Worm (Caenorhabditis elegans) whole organism, early embryonic: ENCODE data around the gene phat-8.

Source experiments
- B0310.2 ChIP-seq: sonication (generic microtip); optimal IDR thresholded peaks from 2 replicates; lab custom pipeline; 2016; ENCODE audit warnings: mild to moderate bottlenecking, missing genetic modification characterization, missing compliant biosample characterization
- F13C5.2 ChIP-seq: sonication (generic microtip); optimal IDR thresholded peaks from 2 replicates; lab custom pipeline; 2017; ENCODE audit warnings: mild to moderate bottlenecking, missing genetic modification characterization, inconsistent platforms, missing compliant biosample characterization
- aly-1 ChIP-seq: sonication (generic microtip); optimal IDR thresholded peaks from 2 replicates; lab custom pipeline; 2016; ENCODE audit warnings: missing genetic modification characterization, missing compliant biosample characterization
- ama-1 ChIP-seq: fragments of 150-350 bp; optimal IDR thresholded peaks from 2 replicates; lab custom pipeline; 2014
- ceh-13 ChIP-seq: fragments of 200-800 bp; sonication (Bioruptor generic); optimal IDR thresholded peaks from 2 replicates; lab custom pipeline; 2018; ENCODE audit warnings: mild to moderate bottlenecking, missing genetic modification characterization, missing compliant biosample characterization
- ceh-36 ChIP-seq: sonication (generic microtip); optimal IDR thresholded peaks from 2 replicates; lab custom pipeline; 2016; ENCODE audit warnings: missing genetic modification characterization, inconsistent platforms, missing compliant biosample characterization
- ets-7 ChIP-seq: sonication (generic microtip); optimal IDR thresholded peaks from 2 replicates; lab custom pipeline; 2016; ENCODE audit warnings: missing genotype, missing genetic modification characterization, missing compliant biosample characterization
- flt-1 ChIP-seq: fragments of 200-800 bp; sonication (Bioruptor generic); IDR thresholded peaks from 2 replicates; pipeline ENCODE4 v1.3.6; 2022; ENCODE audit warnings: missing genetic modification characterization, missing compliant biosample characterization
- hmg-4 ChIP-seq: fragments of 200-800 bp; sonication (Bioruptor generic); optimal IDR thresholded peaks from 2 replicates; lab custom pipeline; 2018; ENCODE audit warnings: mild to moderate bottlenecking, missing genetic modification characterization, missing compliant biosample characterization
- hnd-1 ChIP-seq: sonication (generic microtip); optimal IDR thresholded peaks from 2 replicates; lab custom pipeline; 2016; ENCODE audit warnings: missing genetic modification characterization, missing compliant biosample characterization
- pes-1 ChIP-seq: fragments of 200-800 bp; sonication (Bioruptor generic); IDR thresholded peaks from 2 replicates; pipeline ENCODE4 v1.3.6; 2022; ENCODE audit warnings: missing genetic modification reagents, missing genetic modification characterization, missing compliant biosample characterization
- sea-1 ChIP-seq: fragments of 200-800 bp; sonication (Bioruptor generic); conservative IDR thresholded peaks from 2 replicates; pipeline ENCODE4 v1.3.6; 2022; ENCODE audit warnings: missing genetic modification characterization, missing compliant biosample characterization
- tra-4 ChIP-seq: sonication (generic microtip); optimal IDR thresholded peaks from 2 replicates; lab custom pipeline; 2017; ENCODE audit warnings: missing genetic modification characterization, missing compliant biosample characterization

- no peak for TF ChIP-seq ceh-36 (tag; lab: Kevin White, UChicago)
- no peak for TF ChIP-seq ama-1 (lab: Kevin White, UChicago)
- TF ChIP-seq hmg-4 (GFP tag; lab: Kevin White, UChicago): no peak
- TF ChIP-seq aly-1 (tag; lab: Kevin White, UChicago): no peak
- TF ChIP-seq F13C5.2: no peak
- TF ChIP-seq hnd-1 (tag; lab: Kevin White, UChicago): no peak
- TF ChIP-seq ceh-13 (GFP tag; lab: Kevin White, UChicago): no peak
- no peak for TF ChIP-seq sea-1
- no peak for TF ChIP-seq flt-1
- TF ChIP-seq ets-7: no peak
- TF ChIP-seq tra-4 (tag; lab: Kevin White, UChicago): no peak
- TF ChIP-seq B0310.2: no peak
- no peak for TF ChIP-seq pes-1 (GFP tag; lab: Robert Waterston, UW)
Observed at ce11 chrII:12508650-12509049, 37.0 kb downstream of the phat-8 start, which contains the start of gene srh-67.
